Fruit fly (Drosophila melanogaster): ENCODE data around the gene CG13474.

- no peak for TF ChIP-seq psq (optimal IDR thresholded peaks at IDR 0.05)
- no peak for TF ChIP-seq Dll (optimal IDR thresholded peaks at IDR 0.05)
- TF ChIP-seq pan (optimal IDR thresholded peaks at IDR 0.05), result no peak
Measured at dm6 chr3L:14663750-14664149, 33.2 kb downstream of the CG13474 start.
